Worm (Caenorhabditis elegans) whole organism, L4/young adult: ENCODE results near the gene nduf-9.
"Not testable (repeated sequence)": the region's sequence is repeated elsewhere in the genome, so short reads cannot be mapped to it uniquely, and the experiment has no call there.

ENCODE experiments used
- W03F9.2 ChIP-seq: fragments of 150-350 bp; optimal IDR thresholded peaks from 2 replicates; lab custom pipeline; 2014; ENCODE audit warnings: missing biosample characterization, missing genetic modification characterization
- dao-5 ChIP-seq: sonication (generic microtip); optimal IDR thresholded peaks from 2 replicates; lab custom pipeline; 2016; ENCODE audit warnings: missing genotype, missing genetic modification characterization, moderate library complexity, missing compliant biosample characterization
- him-1 ChIP-seq: sonication (generic microtip); optimal IDR thresholded peaks from 2 replicates; lab custom pipeline; 2016; ENCODE audit warnings: missing genotype, missing genetic modification reagents, missing genetic modification characterization, missing compliant biosample characterization

nduf-9 gene

ce11 chrIII:3248307-3249037, at the start of gene nduf-9:
nduf-9 (minus strand) TSS chrIII:3248575.
- no peak for TF ChIP-seq him-1 (tag; lab: Kevin White, UChicago)
- TF ChIP-seq dao-5, result no peak
- TF ChIP-seq W03F9.2, result peak; percentile 39

ce11 chrIII:3297151-3297550, 48.8 kb upstream of the nduf-9 start, which contains the start of gene Y53G8AR.5:
Y53G8AR.5 (plus strand) TSS chrIII:3297451.
- no peak for TF ChIP-seq him-1 (tag; lab: Kevin White, UChicago)
- no peak for TF ChIP-seq dao-5
- TF ChIP-seq W03F9.2, result no peak

ce11 chrIII:3294283-3294793, 46.0 kb upstream of the nduf-9 start, which contains the start of the genes Y53G8AR.8 and Y53G8AR.6:
Y53G8AR.8 (minus strand) TSS chrIII:3294330.
Y53G8AR.6 (plus strand) TSS chrIII:3294743.
- TF ChIP-seq him-1 (tag; lab: Kevin White, UChicago) (no peak), W03F9.2 (peak; percentile 41)

ce11 chrIII:3281860-3282358, 33.5 kb upstream of the nduf-9 start, which contains the start of gene mfsd-8:
mfsd-8 (plus strand) TSS chrIII:3282308.
- TF ChIP-seq dao-5 (no peak), him-1 (tag; lab: Kevin White, UChicago) (no peak), W03F9.2 (no peak)

- TF ChIP-seq him-1 (tag; lab: Kevin White, UChicago), result no peak
- TF ChIP-seq W03F9.2, result peak; percentile 49
- no peak for TF ChIP-seq dao-5
Observed at ce11 chrIII:3279304-3279703, 30.9 kb upstream of the nduf-9 start.

- TF ChIP-seq W03F9.2 (no peak), dao-5 (no peak), him-1 (tag; lab: Kevin White, UChicago) (no peak)
Observed at ce11 chrIII:3278610-3279009, 30.2 kb upstream of the nduf-9 start, which contains the start of gene Y53G8AM.8. Y53G8AM.8 (minus strand) TSS chrIII:3278710.

ce11 chrIII:3273141-3273540, 24.8 kb upstream of the nduf-9 start:
- TF ChIP-seq W03F9.2 (no peak), him-1 (tag; lab: Kevin White, UChicago) (no peak), dao-5 (no peak)

- TF ChIP-seq dao-5 (no peak), W03F9.2 (peak; percentile 36)
Observed at ce11 chrIII:3271682-3272081, 23.3 kb upstream of the nduf-9 start.

ce11 chrIII:3266602-3267001, 18.2 kb upstream of the nduf-9 start, which contains the start of gene Y53G8AM.7:
Y53G8AM.7 (minus strand) TSS chrIII:3266702.
- TF ChIP-seq him-1 (tag; lab: Kevin White, UChicago) (no peak), dao-5 (no peak), W03F9.2 (no peak)

ce11 chrIII:3263696-3264095, 15.3 kb upstream of the nduf-9 start:
- TF ChIP-seq dao-5 (no peak), W03F9.2 (no peak), him-1 (tag; lab: Kevin White, UChicago) (no peak)

ce11 chrIII:3259691-3260090, 11.3 kb upstream of the nduf-9 start, which contains the start of gene Y53G8AM.6:
Y53G8AM.6 (minus strand) TSS chrIII:3259791.
- not testable (repeated sequence) for TF ChIP-seq dao-5; him-1 (tag; lab: Kevin White, UChicago); W03F9.2

ce11 chrIII:3258306-3258705, 9.9 kb upstream of the nduf-9 start, which contains the start of gene nspg-7.2:
nspg-7.2 (minus strand) TSS chrIII:3258406.
- no peak for TF ChIP-seq him-1 (tag; lab: Kevin White, UChicago)

- TF ChIP-seq W03F9.2 (no peak), him-1 (tag; lab: Kevin White, UChicago) (no peak), dao-5 (no peak)
Observed at ce11 chrIII:3255575-3255974, 7.2 kb upstream of the nduf-9 start, which contains the start of gene Y53G8AM.4. Y53G8AM.4 (minus strand) TSS chrIII:3255675.

ce11 chrIII:3255023-3255422, 6.6 kb upstream of the nduf-9 start:
- TF ChIP-seq W03F9.2 (no peak), him-1 (tag; lab: Kevin White, UChicago) (no peak), dao-5 (no peak)

ce11 chrIII:3253736-3254135, 5.4 kb upstream of the nduf-9 start:
- TF ChIP-seq W03F9.2 (no peak), dao-5 (no peak), him-1 (tag; lab: Kevin White, UChicago) (no peak)
